Worm (Caenorhabditis elegans) whole organism, L2 larva: ENCODE measurements around the gene mdt-6.

Experiments
- C34F6.9 ChIP-seq: fragments of 150-350 bp; optimal IDR thresholded peaks from 2 replicates; lab custom pipeline; 2014; ENCODE audit warnings: missing biosample characterization, missing genetic modification characterization
- ama-1 ChIP-seq: fragments of 150-350 bp; optimal IDR thresholded peaks from 2 replicates; lab custom pipeline; 2018; ENCODE audit warnings: inconsistent platforms
- fos-1 ChIP-seq: fragments of 150-350 bp; optimal IDR thresholded peaks from 2 replicates; lab custom pipeline; 2014; ENCODE audit warnings: missing biosample characterization, missing genetic modification characterization
- lin-13 ChIP-seq: fragments of 150-350 bp; optimal IDR thresholded peaks from 2 replicates; lab custom pipeline; 2014; ENCODE audit warnings: missing biosample characterization, missing genetic modification reagents, missing genetic modification characterization
- lsy-2 ChIP-seq, 2 experiments: fragments of 150-350 bp in 1 of 2; sonication (generic microtip) in 1 of 2; optimal IDR thresholded peaks; 2 replicates each; lab custom pipeline; 2014 to 2017; ENCODE audit warnings: missing biosample characterization in 2 of 2, missing genetic modification characterization in 2 of 2
- nhr-12 ChIP-seq: fragments of 150-350 bp; optimal IDR thresholded peaks from 2 replicates; lab custom pipeline; 2014; ENCODE audit warnings: missing biosample characterization, missing genetic modification characterization
- nhr-6 ChIP-seq: fragments of 150-350 bp; optimal IDR thresholded peaks from 2 replicates; lab custom pipeline; 2014; ENCODE audit warnings: missing biosample characterization, missing genetic modification characterization
- nhr-77 ChIP-seq: fragments of 150-350 bp; optimal IDR thresholded peaks from 2 replicates; lab custom pipeline; 2014; ENCODE audit warnings: missing biosample characterization, missing genetic modification characterization
- snpc-4 ChIP-seq: fragments of 150-350 bp; optimal IDR thresholded peaks from 2 replicates; lab custom pipeline; 2014; ENCODE audit warnings: missing biosample characterization, missing genetic modification characterization
- unc-39 ChIP-seq: fragments of 150-350 bp; optimal IDR thresholded peaks from 2 replicates; lab custom pipeline; 2014; ENCODE audit warnings: missing biosample characterization, missing genetic modification characterization
- ztf-1 ChIP-seq: fragments of 200-800 bp; sonication (Bioruptor generic); conservative IDR thresholded peaks from 2 replicates; pipeline ENCODE4 v1.3.6; 2022; ENCODE audit warnings: missing genetic modification characterization, missing compliant biosample characterization
- ztf-11 ChIP-seq: sonication (generic microtip); optimal IDR thresholded peaks from 2 replicates; lab custom pipeline; 2017; ENCODE audit warnings: missing biosample characterization, missing genetic modification characterization

DNA sequence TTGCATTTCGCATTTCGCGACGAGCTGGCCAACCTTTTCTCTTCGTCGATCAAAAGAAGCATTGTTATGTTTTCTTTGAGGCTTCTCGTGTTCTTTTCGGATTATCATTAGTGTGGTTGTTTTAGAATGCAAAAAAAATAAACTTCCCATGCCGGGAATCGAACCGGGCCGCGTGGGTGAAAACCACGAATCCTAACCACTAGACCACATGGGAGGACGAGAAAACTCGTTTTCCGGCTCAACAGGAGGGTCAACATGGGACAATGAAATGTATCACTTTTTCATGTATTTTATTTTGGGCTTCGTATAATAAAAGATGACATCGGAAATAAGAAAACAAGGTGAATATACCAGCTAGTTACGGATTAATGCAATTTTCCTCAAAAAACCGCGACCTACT is 10.2 kb upstream of the mdt-6 start:
- no peak for TF ChIP-seq lin-13 (GFP tag; lab: Kevin White, UChicago)
- no peak for TF ChIP-seq ztf-1 (GFP tag; lab: Robert Waterston, UW)
- TF ChIP-seq fos-1 = no peak
- no peak for TF ChIP-seq nhr-6 (tag; lab: Kevin White, UChicago)
- TF ChIP-seq lsy-2 (tag; optimal IDR thresholded peaks at IDR 0.05; lab: Kevin White, UChicago) = no peak
- TF ChIP-seq unc-39 (tag; lab: Kevin White, UChicago) = no peak
- TF ChIP-seq C34F6.9 (tag; lab: Kevin White, UChicago) = no peak
- TF ChIP-seq ztf-11 (tag; lab: Kevin White, UChicago) = no peak
- no peak for TF ChIP-seq nhr-12
- TF ChIP-seq ama-1 (lab: Kevin White, UChicago) = no peak
- TF ChIP-seq snpc-4 (tag; lab: Kevin White, UChicago) = no peak
- TF ChIP-seq nhr-77 (tag; lab: Kevin White, UChicago) = no peak
